Worm (Caenorhabditis elegans) whole organism, early embryonic: ENCODE data around the gene efn-4.

ENCODE experiments used
- ama-1 ChIP-seq: fragments of 150-350 bp; optimal IDR thresholded peaks from 2 replicates; lab custom pipeline; 2014
- ceh-13 ChIP-seq: fragments of 200-800 bp; sonication (Bioruptor generic); optimal IDR thresholded peaks from 2 replicates; lab custom pipeline; 2018; ENCODE audit warnings: mild to moderate bottlenecking, missing genetic modification characterization, missing compliant biosample characterization
- hmg-4 ChIP-seq: fragments of 200-800 bp; sonication (Bioruptor generic); optimal IDR thresholded peaks from 2 replicates; lab custom pipeline; 2018; ENCODE audit warnings: mild to moderate bottlenecking, missing genetic modification characterization, missing compliant biosample characterization
- tra-4 ChIP-seq: sonication (generic microtip); optimal IDR thresholded peaks from 2 replicates; lab custom pipeline; 2017; ENCODE audit warnings: missing genetic modification characterization, missing compliant biosample characterization

ce11 chrIV:593029-593428 lies 34.0 kb downstream of the efn-4 start, which contains the start of gene C18H7.4:
- TF ChIP-seq ceh-13 (GFP tag; lab: Kevin White, UChicago) (no peak), tra-4 (tag; lab: Kevin White, UChicago) (no peak), ama-1 (lab: Kevin White, UChicago) (no peak), hmg-4 (GFP tag; lab: Kevin White, UChicago) (no peak)
